Fruit fly (Drosophila melanogaster): ENCODE data around the gene CG34124.

CG34124 gene

DNA sequence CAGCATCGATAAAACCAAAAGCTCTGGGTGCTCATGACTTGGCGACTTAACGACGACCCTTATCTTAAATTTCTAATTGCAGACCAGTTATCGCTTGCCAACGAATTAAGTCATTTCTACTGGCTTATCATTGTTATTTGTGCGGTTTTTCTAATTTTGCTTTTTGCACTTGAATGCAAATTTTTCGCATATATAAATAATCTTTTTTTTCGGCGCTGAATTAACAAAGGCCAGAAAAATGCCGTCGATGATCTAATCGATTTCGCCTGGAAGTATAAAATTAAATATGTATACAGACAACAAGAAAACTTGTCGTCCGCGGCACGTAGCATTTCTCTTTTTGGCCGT is 43.3 kb downstream of the CG34124 start:
- TF ChIP-seq ttk (optimal IDR thresholded peaks at IDR 0.05) (no peak), psq (optimal IDR thresholded peaks at IDR 0.05) (no peak), h (optimal IDR thresholded peaks at IDR 0.05) (no peak), insv (optimal IDR thresholded peaks at IDR 0.05) (no peak), Myc (optimal IDR thresholded peaks at IDR 0.05) (no peak), Sin3A (optimal IDR thresholded peaks at IDR 0.05) (no peak)

DNA sequence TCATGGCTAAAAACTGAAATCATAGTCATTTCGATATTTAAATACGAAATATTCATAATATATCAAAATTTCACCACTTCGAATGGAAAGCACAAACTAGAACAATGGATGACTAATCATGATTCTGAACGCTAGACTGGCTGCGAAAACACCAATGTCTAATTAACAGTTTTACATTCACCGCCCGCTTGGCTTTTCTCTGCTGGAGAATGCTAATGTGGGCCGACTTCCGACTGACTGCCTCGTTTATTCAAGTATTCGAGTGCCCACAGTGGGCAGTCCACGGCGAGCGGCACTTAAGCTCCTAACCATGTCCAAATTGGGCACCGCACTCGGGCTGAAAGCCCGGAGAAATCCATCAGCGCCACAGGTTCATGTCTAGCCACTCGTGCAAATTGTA is 43.8 kb downstream of the CG34124 start:
- TF ChIP-seq psq (optimal IDR thresholded peaks at IDR 0.05): no peak
- no peak for TF ChIP-seq ttk (optimal IDR thresholded peaks at IDR 0.05)
- TF ChIP-seq insv (optimal IDR thresholded peaks at IDR 0.05): no peak
- no peak for TF ChIP-seq Sin3A (optimal IDR thresholded peaks at IDR 0.05)
- no peak for TF ChIP-seq h (optimal IDR thresholded peaks at IDR 0.05)
- no peak for TF ChIP-seq Myc (optimal IDR thresholded peaks at IDR 0.05)

DNA sequence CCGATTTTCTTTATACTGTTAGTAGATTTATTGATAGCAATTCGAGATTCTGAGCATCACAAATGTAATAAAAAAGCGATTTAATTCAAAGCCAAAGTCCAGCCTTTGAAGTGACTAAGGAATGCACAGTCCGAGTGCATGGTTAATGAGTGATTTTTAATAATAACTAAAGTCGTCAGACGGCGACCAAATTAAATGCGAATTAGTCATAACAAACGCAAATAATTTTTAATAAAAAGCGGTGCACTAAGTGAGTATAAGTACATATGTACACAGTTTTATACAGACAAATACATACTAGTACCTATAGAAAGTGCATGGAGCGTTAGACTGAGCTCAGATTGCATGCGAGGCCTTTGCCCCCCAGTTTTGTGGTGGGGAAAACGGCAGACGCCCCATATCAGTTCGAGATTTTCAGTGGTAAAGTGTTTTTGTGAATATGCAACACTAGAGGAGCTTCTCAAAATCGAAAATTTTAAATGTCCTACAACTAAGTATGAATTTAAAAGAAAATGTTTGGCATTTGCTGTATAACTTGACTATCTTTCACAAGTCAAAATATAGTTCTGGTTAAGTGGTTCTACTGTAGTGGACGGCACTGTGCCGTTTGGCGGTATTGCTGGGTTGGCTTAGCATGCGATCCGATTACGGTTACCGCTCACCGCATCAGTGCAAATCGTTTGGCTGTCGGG is 44.6 kb downstream of the CG34124 start:
- no peak for TF ChIP-seq insv (optimal IDR thresholded peaks at IDR 0.05)
- no peak for TF ChIP-seq Myc (optimal IDR thresholded peaks at IDR 0.05)
- no peak for TF ChIP-seq psq (optimal IDR thresholded peaks at IDR 0.05)
- TF ChIP-seq h (optimal IDR thresholded peaks at IDR 0.05): no peak
- no peak for TF ChIP-seq ttk (optimal IDR thresholded peaks at IDR 0.05)
- no peak for TF ChIP-seq Sin3A (optimal IDR thresholded peaks at IDR 0.05)

DNA sequence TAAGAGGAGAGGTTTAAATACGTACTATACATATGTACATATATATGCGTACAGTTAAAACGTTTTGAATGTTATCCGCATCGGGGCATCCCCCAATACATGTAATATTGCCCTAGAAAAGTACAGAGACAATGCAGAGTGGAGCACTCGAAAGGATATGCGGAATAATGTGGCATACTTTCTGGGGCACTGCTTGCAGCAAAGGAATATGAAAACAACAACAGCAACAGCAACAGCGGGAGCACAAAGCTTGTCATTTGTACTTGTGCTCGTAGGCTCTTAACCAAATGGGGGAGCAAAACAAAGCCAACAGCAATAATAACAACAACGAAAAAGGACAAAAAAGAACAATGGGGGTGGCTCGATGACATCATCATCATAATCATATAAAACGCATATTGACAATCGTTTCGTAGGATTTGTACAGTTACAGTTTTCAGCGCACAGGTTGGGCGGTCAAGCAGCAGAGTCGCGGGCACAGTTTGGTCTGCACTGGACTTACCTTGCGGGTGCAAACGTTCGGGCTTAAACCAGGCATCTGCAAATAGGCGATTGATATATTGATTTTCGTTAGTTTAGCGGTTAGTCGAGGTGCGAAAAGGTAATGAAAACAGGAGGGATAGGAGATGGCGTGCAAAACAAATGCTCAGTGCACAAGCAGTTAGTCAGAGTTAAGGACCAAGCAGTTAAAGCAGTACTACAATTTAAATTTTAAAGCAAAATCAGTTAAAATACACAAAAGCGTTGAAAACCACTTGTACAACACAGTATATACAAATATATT is 45.7 kb downstream of the CG34124 start:
- TF ChIP-seq psq (optimal IDR thresholded peaks at IDR 0.05) (no peak), h (optimal IDR thresholded peaks at IDR 0.05) (no peak), Sin3A (optimal IDR thresholded peaks at IDR 0.05) (no peak), insv (optimal IDR thresholded peaks at IDR 0.05) (no peak), ttk (optimal IDR thresholded peaks at IDR 0.05) (no peak), Myc (optimal IDR thresholded peaks at IDR 0.05) (no peak)

DNA sequence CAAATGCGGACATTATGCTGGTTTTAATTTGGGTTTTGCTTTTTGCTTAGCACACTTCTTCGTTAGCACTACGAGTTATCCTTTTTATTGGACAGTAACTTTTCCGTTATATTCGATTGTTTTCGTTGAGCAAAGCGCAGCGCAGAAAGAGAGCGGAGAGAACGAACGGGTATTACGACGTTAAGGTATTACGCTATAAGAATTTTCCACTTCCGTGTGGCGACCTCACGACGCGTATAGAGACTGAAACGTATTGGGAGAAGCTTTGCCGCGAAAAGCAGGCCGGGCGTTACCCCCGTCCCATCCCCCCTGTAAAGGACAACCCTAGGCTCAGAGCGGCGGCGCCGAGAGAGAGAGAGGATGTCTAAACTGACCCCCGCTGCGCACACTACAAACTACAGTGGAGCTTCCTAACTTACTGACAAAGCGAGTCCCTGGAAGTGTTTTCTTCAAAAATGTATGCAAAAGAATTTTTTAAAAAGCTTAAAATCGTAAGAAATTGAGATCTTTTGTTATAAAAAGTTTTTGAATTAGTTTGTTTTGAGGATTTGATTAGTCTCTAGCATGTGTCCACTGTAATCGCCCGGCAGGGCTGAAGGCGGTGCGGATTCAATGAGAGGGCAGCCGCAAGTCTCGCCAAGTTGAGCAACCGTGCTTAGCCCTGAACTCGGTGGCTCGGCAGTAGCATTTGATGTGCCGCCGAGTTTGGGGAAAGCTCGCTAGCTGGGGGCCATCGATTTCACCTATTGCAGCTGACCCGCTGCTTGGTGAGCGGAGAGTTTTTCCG is 46.7 kb downstream of the CG34124 start:
- TF ChIP-seq h (optimal IDR thresholded peaks at IDR 0.05) (no peak), Myc (optimal IDR thresholded peaks at IDR 0.05) (no peak), psq (optimal IDR thresholded peaks at IDR 0.05) (no peak), insv (optimal IDR thresholded peaks at IDR 0.05) (no peak), Sin3A (optimal IDR thresholded peaks at IDR 0.05) (no peak), ttk (optimal IDR thresholded peaks at IDR 0.05) (no peak)

DNA sequence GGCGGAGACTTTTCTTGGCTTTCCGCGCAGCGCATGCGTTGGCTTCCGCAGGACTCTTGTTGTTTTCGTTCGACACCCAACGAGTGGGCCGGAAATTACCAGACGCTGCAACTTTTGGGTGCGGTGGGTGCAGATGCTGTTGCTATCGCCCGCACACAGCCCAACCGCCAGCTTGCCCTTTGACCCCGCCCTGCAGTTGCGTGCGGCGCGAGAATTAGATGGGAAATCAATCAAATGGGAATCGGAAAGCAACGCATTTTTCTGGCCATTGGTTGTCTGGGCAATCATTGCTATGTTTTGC is 47.2 kb downstream of the CG34124 start:
- TF ChIP-seq psq (optimal IDR thresholded peaks at IDR 0.05): no peak
- TF ChIP-seq Myc (optimal IDR thresholded peaks at IDR 0.05): no peak
- TF ChIP-seq insv (optimal IDR thresholded peaks at IDR 0.05): no peak
- no peak for TF ChIP-seq h (optimal IDR thresholded peaks at IDR 0.05)
- TF ChIP-seq ttk (optimal IDR thresholded peaks at IDR 0.05): no peak
- TF ChIP-seq Sin3A (optimal IDR thresholded peaks at IDR 0.05): no peak

DNA sequence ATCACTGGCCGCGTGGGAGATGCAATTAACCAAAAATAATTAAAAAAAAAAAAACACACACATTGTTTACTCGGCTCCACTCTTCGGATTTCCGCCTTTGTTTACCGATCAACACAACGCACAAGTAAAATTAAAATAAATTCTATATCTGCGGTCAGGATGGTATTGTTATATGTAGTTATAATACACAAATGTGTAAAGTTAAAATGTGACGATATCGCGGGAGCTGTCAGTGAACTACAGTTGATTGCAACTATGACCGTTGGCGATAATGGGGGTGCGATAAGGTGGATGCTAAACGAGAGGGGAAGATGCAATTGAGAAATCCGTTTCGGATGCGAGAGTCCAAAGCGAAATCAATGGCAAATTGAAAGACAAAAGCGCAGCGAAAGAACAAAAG is 48.1 kb downstream of the CG34124 start:
- TF ChIP-seq ttk (optimal IDR thresholded peaks at IDR 0.05): no peak
- no peak for TF ChIP-seq Sin3A (optimal IDR thresholded peaks at IDR 0.05)
- TF ChIP-seq h (optimal IDR thresholded peaks at IDR 0.05): no peak
- no peak for TF ChIP-seq psq (optimal IDR thresholded peaks at IDR 0.05)
- TF ChIP-seq insv (optimal IDR thresholded peaks at IDR 0.05): no peak
- TF ChIP-seq Myc (optimal IDR thresholded peaks at IDR 0.05): no peak

DNA sequence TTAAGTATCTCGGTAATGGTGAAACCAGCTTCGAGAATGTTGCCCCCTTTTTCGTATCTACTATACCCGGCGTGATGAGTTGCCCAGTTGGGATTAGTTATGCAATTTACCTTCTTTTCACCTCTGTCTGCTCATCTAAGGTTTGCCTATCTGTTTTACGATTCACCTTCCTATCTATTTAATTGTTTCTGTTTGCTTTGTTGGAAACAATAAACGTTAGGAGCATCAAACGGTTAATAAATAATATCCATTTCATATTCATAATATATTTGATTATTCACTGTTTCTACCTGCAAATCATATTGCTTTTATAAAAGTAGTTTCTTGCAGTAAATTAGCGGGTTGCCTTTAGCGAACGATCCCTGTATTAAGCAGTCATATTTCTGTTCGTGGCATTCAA is 49.0 kb downstream of the CG34124 start:
- no peak for TF ChIP-seq Myc (optimal IDR thresholded peaks at IDR 0.05)
- no peak for TF ChIP-seq insv (optimal IDR thresholded peaks at IDR 0.05)
- no peak for TF ChIP-seq Sin3A (optimal IDR thresholded peaks at IDR 0.05)
- TF ChIP-seq ttk (optimal IDR thresholded peaks at IDR 0.05): no peak
- TF ChIP-seq psq (optimal IDR thresholded peaks at IDR 0.05): no peak
- TF ChIP-seq h (optimal IDR thresholded peaks at IDR 0.05): no peak

DNA sequence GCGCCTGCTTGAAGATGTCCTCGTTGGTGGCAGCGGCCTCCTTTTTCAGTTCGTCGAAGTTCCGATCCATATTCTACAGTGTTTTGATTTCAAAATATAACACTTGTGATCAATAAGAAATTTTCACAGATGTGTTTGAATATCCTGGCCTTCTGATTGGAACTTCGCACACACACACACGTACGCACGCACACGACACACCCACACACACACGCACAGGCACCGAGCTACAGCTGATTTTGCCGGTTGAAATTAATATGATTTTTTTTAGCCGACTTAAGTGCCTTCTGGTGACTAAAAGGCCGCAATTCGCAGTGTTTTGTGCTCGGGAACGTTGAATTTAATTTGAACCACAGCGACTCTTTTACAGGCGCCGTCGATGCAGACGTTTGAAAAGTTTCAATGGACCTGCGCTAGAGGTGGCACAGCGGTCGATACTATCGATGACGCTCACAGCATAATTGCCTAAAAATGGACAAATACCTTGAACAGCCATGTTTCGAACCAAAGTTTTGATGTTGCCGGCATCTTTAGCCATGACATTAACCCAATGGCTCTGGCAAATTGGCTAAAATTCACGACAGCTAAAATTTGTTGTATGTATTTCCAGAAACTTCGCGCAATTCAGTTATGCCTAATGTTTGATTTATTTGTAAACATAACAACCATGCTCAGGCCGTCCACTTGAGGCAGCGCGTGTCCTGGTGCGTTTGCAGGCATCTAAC is 51.3 kb downstream of the CG34124 start, which contains the start of gene Rtnl1:
Rtnl1 (minus strand) TSS at position 415 of the 725 bp plus-strand sequence.
- no peak for TF ChIP-seq Myc (optimal IDR thresholded peaks at IDR 0.05)
- no peak for TF ChIP-seq ttk (optimal IDR thresholded peaks at IDR 0.05)
- no peak for TF ChIP-seq h (optimal IDR thresholded peaks at IDR 0.05)
- TF ChIP-seq insv (optimal IDR thresholded peaks at IDR 0.05): no peak
- TF ChIP-seq Sin3A (optimal IDR thresholded peaks at IDR 0.05): no peak
- no peak for TF ChIP-seq psq (optimal IDR thresholded peaks at IDR 0.05)

DNA sequence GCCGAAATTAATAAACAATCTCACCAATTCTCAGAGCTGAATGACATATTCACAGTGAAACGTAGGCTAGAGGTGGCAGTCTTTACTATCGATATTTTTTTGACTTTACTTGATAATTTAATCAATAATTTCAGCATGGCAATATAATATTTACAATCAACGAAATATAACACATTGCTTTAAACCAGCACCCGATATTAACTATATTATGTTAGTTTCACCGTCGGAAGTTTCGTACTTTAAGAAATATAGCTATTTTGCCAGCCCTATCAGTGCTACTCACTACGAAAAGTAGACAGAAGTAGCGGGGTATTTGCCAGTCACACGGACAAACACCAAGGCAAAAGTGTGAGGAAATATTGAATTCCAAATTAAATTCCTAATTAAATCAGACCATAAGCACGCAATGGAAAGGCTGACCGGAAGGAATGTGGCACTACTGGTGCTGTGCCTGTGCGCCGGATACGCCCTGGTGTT is 52.6 kb downstream of the CG34124 start, which contains the start of the genes CG31917, Tfb5 and SelT:
CG31917 (minus strand) TSS at position 51 of the 477 bp plus-strand sequence.
Tfb5 (minus strand) TSS at position 51 of the 477 bp plus-strand sequence.
SelT (plus strand) TSS at position 139 of the 477 bp plus-strand sequence.
- TF ChIP-seq Sin3A (optimal IDR thresholded peaks at IDR 0.05) (no peak), insv (optimal IDR thresholded peaks at IDR 0.05) (no peak), h (optimal IDR thresholded peaks at IDR 0.05) (no peak), ttk (optimal IDR thresholded peaks at IDR 0.05) (no peak), Myc (optimal IDR thresholded peaks at IDR 0.05) (no peak), psq (optimal IDR thresholded peaks at IDR 0.05) (no peak)
